Worm (Caenorhabditis elegans): ENCODE measurements around the gene lron-5.

DNA sequence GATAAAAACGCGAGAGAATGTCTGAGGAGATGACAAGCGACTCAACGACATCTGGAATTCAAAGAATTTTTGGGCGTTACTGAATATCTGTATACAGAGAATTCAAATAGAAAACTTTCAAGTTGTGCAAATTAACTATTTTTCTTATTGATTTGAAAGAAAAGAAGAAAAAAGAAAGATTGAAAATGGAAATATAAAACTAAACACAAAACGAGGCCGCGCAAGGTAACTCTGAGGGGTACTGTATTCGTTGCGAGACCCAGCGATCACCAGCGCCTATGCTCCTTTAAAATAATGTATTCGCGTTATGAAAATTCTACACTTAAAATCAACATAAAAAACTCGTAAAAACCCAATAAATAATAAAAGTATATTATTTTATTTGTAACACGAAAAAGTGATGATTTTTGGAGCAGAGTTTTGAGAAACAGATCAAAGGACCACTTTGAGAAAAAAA, 27.0 kb upstream of the lron-5 start, which contains the start of gene asb-1:
- TF ChIP-seq ceh-24 (tag; optimal IDR thresholded peaks at IDR 0.05) = no peak
- no peak for TF ChIP-seq F13H6.1 (tag; optimal IDR thresholded peaks at IDR 0.05)
- TF ChIP-seq sdc-2 (tag; optimal IDR thresholded peaks at IDR 0.05) = no peak
- TF ChIP-seq ets-4 (tag; optimal IDR thresholded peaks at IDR 0.05) = no peak
- TF ChIP-seq unc-55 (GFP tag; optimal IDR thresholded peaks at IDR 0.05) = no peak
- TF ChIP-seq ceh-31 (tag; optimal IDR thresholded peaks at IDR 0.05) = no peak
- TF ChIP-seq C08G9.2 (tag; optimal IDR thresholded peaks at IDR 0.05) = no peak
- TF ChIP-seq elt-2 (tag; optimal IDR thresholded peaks at IDR 0.05) = no peak

All from whole organism, late embryonic.